Fruit fly (Drosophila melanogaster) S2 (cell line): ENCODE measurements around the gene gkt.
"Not testable (repeated sequence)": the region's sequence is repeated elsewhere in the genome, so short reads cannot be mapped to it uniquely, and the experiment has no call there.

Source experiments
- CG8478 ChIP-seq: fragments of >200 bp; optimal IDR thresholded peaks from 2 replicates; lab custom pipeline; 2018
- CTCF ChIP-seq, 2 experiments: fragments of >200 bp; optimal IDR thresholded peaks; 2 replicates each; lab custom pipeline; 2018

DNA sequence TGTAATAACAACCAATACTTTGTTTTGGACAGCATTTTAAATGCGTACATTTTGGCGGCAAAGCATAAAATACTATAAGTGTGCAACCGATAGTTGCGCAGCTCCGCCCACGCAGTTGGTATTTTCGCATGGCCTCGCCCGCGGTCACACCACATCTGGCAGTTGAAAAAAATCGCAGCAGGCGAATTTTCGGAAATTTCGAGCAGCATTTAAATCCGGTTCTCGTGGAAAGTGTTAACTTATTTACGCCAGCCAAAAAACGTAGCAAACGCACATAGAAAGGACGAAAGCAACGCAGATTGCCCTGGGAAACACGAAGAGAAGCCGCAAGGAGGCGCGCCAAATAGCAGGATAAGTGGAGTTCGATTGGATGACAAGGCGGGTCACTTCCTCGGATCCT, 3.7 kb downstream of the gkt start, which contains the start of gene Hydr2:
- TF ChIP-seq CG8478 (lab: Kevin White, UChicago); CTCF (optimal IDR thresholded peaks at IDR 0.05; lab: Kevin White, UChicago): not testable (repeated sequence)
